Fruit fly (Drosophila melanogaster): Measurements from ENCODE around the gene Ca-alpha1T.

The Ca-alpha1T gene

DNA sequence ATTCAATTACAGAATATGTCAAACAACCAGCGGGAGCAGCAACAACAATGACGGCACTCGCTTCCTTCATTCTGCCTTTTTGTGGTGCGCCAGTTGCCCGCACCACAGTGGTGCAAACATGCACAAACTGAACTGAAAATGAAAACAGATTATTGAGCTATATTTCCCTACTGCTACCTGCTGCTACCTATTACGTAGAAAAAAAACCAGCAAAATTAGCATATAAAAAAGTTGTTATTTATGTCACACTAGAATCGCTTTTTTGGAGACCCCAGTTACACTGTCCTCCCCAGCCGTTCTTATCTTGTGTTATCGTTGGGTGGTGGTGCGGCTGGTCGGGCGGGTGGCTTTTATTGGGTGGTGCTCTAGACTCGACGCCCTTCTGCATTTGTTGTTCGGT, 94.7 kb downstream of the Ca-alpha1T start (continued):
- TF ChIP-seq CG3065 (GFP tag; optimal IDR thresholded peaks at IDR 0.05) (peak; percentile 34), salm (tag; optimal IDR thresholded peaks at IDR 0.05) (peak; percentile 30), gem (tag; optimal IDR thresholded peaks at IDR 0.05) (peak; percentile 85), CG16779 (GFP tag; IDR thresholded peaks at IDR 0.05) (peak; percentile 84), run (tag; optimal IDR thresholded peaks at IDR 0.05) (peak; percentile 20), CG18476 (GFP tag; optimal IDR thresholded peaks at IDR 0.05) (peak; percentile 52), nom (GFP tag; optimal IDR thresholded peaks at IDR 0.05) (no peak), mam (GFP tag; optimal IDR thresholded peaks at IDR 0.05) (peak; percentile 86), CG17359 (tag; optimal IDR thresholded peaks at IDR 0.05) (peak; percentile 85), CG13624 (GFP tag; optimal IDR thresholded peaks at IDR 0.05) (peak; percentile 73), CG13123 (GFP tag; optimal IDR thresholded peaks at IDR 0.05) (peak; percentile 7), pb (GFP tag; optimal IDR thresholded peaks at IDR 0.05) (peak; percentile 82), Fer2 (tag; optimal IDR thresholded peaks at IDR 0.05) (no peak), Rx (GFP tag; IDR thresholded peaks at IDR 0.05) (peak; percentile 84), Spps (tag; optimal IDR thresholded peaks at IDR 0.05) (peak; percentile 47), CG17829 (tag; optimal IDR thresholded peaks at IDR 0.05) (peak; percentile 66), CG13296 (GFP tag; optimal IDR thresholded peaks at IDR 0.05) (peak; percentile 66), CG18011 (GFP tag; optimal IDR thresholded peaks at IDR 0.05) (peak; percentile 18), dmrt11E (tag; optimal IDR thresholded peaks at IDR 0.05) (peak; percentile 49), schlank (tag; optimal IDR thresholded peaks at IDR 0.05) (peak; percentile 18), sna (GFP tag; IDR thresholded peaks at IDR 0.05; ENCODE audit: partially characterized antibody) (no peak), gsb (GFP tag; IDR thresholded peaks at IDR 0.05) (peak; percentile 78), dati (GFP tag; IDR thresholded peaks at IDR 0.05) (peak; percentile 72), lola (GFP tag; optimal IDR thresholded peaks at IDR 0.05) (peak in 1 of 3 experiments; percentile 31), bab2 (GFP tag; optimal IDR thresholded peaks at IDR 0.05) (peak; percentile 74), ara (GFP tag; IDR thresholded peaks at IDR 0.05) (peak; percentile 91), bbx (GFP tag; IDR thresholded peaks at IDR 0.05; ENCODE audit: partially characterized antibody) (no peak), h (optimal IDR thresholded peaks at IDR 0.05) (no peak), CG12769 (tag; optimal IDR thresholded peaks at IDR 0.05) (peak; percentile 86), shn (GFP tag; optimal IDR thresholded peaks at IDR 0.05) (peak; percentile 70), CG42726 (GFP tag; IDR thresholded peaks at IDR 0.05; ENCODE audit: partially characterized antibody) (no peak), slp2 (GFP tag; optimal IDR thresholded peaks at IDR 0.05) (peak; percentile 69), Ravus (GFP tag; IDR thresholded peaks at IDR 0.05) (peak; percentile 60), NC2α (GFP tag; optimal IDR thresholded peaks at IDR 0.05) (peak; percentile 40), Dip3 (GFP tag; optimal IDR thresholded peaks at IDR 0.05) (peak; percentile 67), PHDP (tag; optimal IDR thresholded peaks at IDR 0.05) (peak; percentile 79), CG11696 (GFP tag; IDR thresholded peaks at IDR 0.05) (peak; percentile 84), crp (GFP tag; optimal IDR thresholded peaks at IDR 0.05) (peak in 1 of 2 experiments; percentile 30), Tbp (GFP tag; optimal IDR thresholded peaks at IDR 0.05) (no peak), NFAT (GFP tag; IDR thresholded peaks at IDR 0.05) (peak; percentile 67), ro (GFP tag; IDR thresholded peaks at IDR 0.05) (peak; percentile 76), Bgb (GFP tag; IDR thresholded peaks at IDR 0.05; ENCODE audit: partially characterized antibody) (peak; percentile 44; the same call in 1 of the 2 replicates), Hr39 (optimal IDR thresholded peaks at IDR 0.05) (no peak), tgo (GFP tag; IDR thresholded peaks at IDR 0.05) (peak; percentile 91), vvl (GFP tag; IDR thresholded peaks at IDR 0.05) (peak; percentile 96), dpn (GFP tag; optimal IDR thresholded peaks at IDR 0.05) (peak; percentile 80 to 82), CG1603 (tag; optimal IDR thresholded peaks at IDR 0.05) (peak; percentile 87), Jarid2 (GFP tag; optimal IDR thresholded peaks at IDR 0.05) (peak; percentile 17), zen (tag; optimal IDR thresholded peaks at IDR 0.05) (peak; percentile 62), Doc2 (GFP tag; IDR thresholded peaks at IDR 0.05) (peak; percentile 72), twi (tag; optimal IDR thresholded peaks at IDR 0.05) (peak; percentile 15)

All from whole organism, embryonic.